Fruit fly (Drosophila melanogaster) Kc167 (cell line): ENCODE data around the gene Gr97a.

ENCODE experiments used
- Myc ChIP-seq: fragments of >200 bp; optimal IDR thresholded peaks from 2 replicates; lab custom pipeline; 2017; ENCODE audit warnings: missing external identifiers
- Sin3A ChIP-seq: fragments of >200 bp; optimal IDR thresholded peaks from 2 replicates; lab custom pipeline; 2018; ENCODE audit warnings: missing external identifiers
- h ChIP-seq: fragments of >200 bp; optimal IDR thresholded peaks from 3 replicates; lab custom pipeline; 2018; ENCODE audit warnings: missing external identifiers
- insv ChIP-seq: fragments of >200 bp; optimal IDR thresholded peaks from 3 replicates; lab custom pipeline; 2018; ENCODE audit warnings: missing external identifiers
- ttk ChIP-seq: sonication (Bioruptor generic); optimal IDR thresholded peaks from 2 replicates; lab custom pipeline; 2017; ENCODE audit warnings: missing external identifiers

DNA sequence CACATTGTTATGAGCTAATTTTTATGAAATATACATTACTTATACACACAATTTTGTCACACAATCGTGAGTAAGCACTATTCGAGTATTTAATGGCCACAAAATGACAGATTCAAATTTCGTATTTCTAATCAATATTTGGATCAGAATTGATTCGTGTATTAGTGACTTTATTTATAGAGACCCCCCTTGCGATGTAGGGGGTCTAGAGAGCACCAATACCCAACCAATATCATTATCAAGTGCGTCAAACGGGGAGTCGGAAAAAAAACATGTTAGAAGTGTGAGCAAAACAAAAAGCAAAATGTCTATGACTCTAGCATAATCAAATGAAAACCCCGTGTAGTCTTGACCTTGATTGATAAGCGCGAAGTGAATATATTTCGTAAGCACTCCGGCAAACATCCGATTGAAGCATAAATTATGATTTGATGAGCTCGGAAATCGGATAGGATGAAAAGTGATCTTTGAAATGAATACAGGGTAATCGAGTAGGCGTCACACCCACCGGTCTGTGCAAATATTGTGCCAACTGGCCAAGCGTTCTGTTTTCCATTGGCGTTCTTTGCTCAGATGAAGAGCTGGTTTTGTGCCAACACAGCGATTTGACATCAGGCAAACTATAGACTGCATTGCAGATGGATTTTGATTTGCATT, 14.0 kb downstream of the Gr97a start:
- TF ChIP-seq Sin3A (no peak), Myc (lab: Kevin White, UChicago) (no peak), h (lab: Kevin White, UChicago) (no peak), insv (lab: Kevin White, UChicago) (no peak), ttk (lab: Kevin White, UChicago) (no peak)
